Fruit fly (Drosophila melanogaster) whole organism, larva: ENCODE measurements around the gene Ac78C.

ENCODE experiments used
- noc ChIP-seq: fragments of 200-800 bp; sonication (Bioruptor generic); optimal IDR thresholded peaks from 3 replicates; lab custom pipeline; 2019; ENCODE audit warnings: missing biosample characterization, mild to moderate bottlenecking, missing genetic modification characterization, moderate library complexity

Gene Ac78C

dm6 chr3L:21171905-21172304, at the start of gene Ac78C:
TSS of gene Ac78C (minus strand) at chr3L:21171930.
- peak; percentile 93 for TF ChIP-seq noc (tag; lab: Kevin White, UChicago)

dm6 chr3L:21220100-21220499, 48.4 kb upstream of the Ac78C start, which contains the start of gene CG43219:
TSS of gene CG43219 (plus strand) at chr3L:21220400.
- TF ChIP-seq noc (tag; lab: Kevin White, UChicago), result no peak

dm6 chr3L:21219160-21219559, 47.4 kb upstream of the Ac78C start:
- no peak for TF ChIP-seq noc (tag; lab: Kevin White, UChicago)

dm6 chr3L:21216697-21217291, 45.1 kb upstream of the Ac78C start, which contains the start of the genes Trmt112 and Ilk:
TSS of gene Trmt112 (minus strand) at chr3L:21216839.
TSS of gene Ilk (plus strand) at chr3L:21216901.
- TF ChIP-seq noc (tag; lab: Kevin White, UChicago), result no peak

dm6 chr3L:21209921-21210532, 38.3 kb upstream of the Ac78C start, which contains the start of the genes CG10510 and CG10508:
TSS of gene CG10510 (minus strand) at chr3L:21210084.
TSS of gene CG10508 (plus strand) at chr3L:21210215.
- TF ChIP-seq noc (tag; lab: Kevin White, UChicago), result no peak

dm6 chr3L:21206486-21206885, 34.8 kb upstream of the Ac78C start:
- TF ChIP-seq noc (tag; lab: Kevin White, UChicago), result no peak

dm6 chr3L:21205496-21205824, 33.7 kb upstream of the Ac78C start:
- TF ChIP-seq noc (tag; lab: Kevin White, UChicago), result no peak

dm6 chr3L:21204581-21205495, 33.1 kb upstream of the Ac78C start:
- TF ChIP-seq noc (tag; lab: Kevin White, UChicago), result peak; percentile 79

- TF ChIP-seq noc (tag; lab: Kevin White, UChicago), result no peak
Observed at dm6 chr3L:21202777-21203282, 31.1 kb upstream of the Ac78C start, which contains the start of the genes Targ1, CG10512 and Targ2. TSS of gene Targ1 (minus strand) at chr3L:21202882. TSS of gene CG10512 (plus strand) at chr3L:21202920. TSS of gene Targ2 (minus strand) at chr3L:21203232.

- TF ChIP-seq noc (tag; lab: Kevin White, UChicago), result peak; percentile 3
Observed at dm6 chr3L:21202029-21202776, 30.5 kb upstream of the Ac78C start.

- TF ChIP-seq noc (tag; lab: Kevin White, UChicago), result no peak
Observed at dm6 chr3L:21201246-21201896, 29.6 kb upstream of the Ac78C start.

dm6 chr3L:21200587-21200986, 28.9 kb upstream of the Ac78C start:
- no peak for TF ChIP-seq noc (tag; lab: Kevin White, UChicago)

- no peak for TF ChIP-seq noc (tag; lab: Kevin White, UChicago)
Observed at dm6 chr3L:21196563-21196962, 24.8 kb upstream of the Ac78C start, which contains the start of the genes Targ3 and park. TSS of gene Targ3 (plus strand) at chr3L:21196831. TSS of gene park (minus strand) at chr3L:21196853.

- no peak for TF ChIP-seq noc (tag; lab: Kevin White, UChicago)
Observed at dm6 chr3L:21194392-21194925, 22.7 kb upstream of the Ac78C start.
